Worm (Caenorhabditis elegans) whole organism, L2 larva: ENCODE measurements around the gene mxl-2.

ENCODE experiments used
- C34F6.9 ChIP-seq: fragments of 150-350 bp; optimal IDR thresholded peaks from 2 replicates; lab custom pipeline; 2014; ENCODE audit warnings: missing biosample characterization, missing genetic modification characterization
- F13H6.1 ChIP-seq: sonication (generic microtip); optimal IDR thresholded peaks from 2 replicates; lab custom pipeline; 2016; ENCODE audit warnings: missing genetic modification characterization, missing compliant biosample characterization
- Y55F3AM.14 ChIP-seq: fragments of 200-800 bp; sonication (Bioruptor generic); optimal IDR thresholded peaks from 2 replicates; lab custom pipeline; 2018; ENCODE audit warnings: mild to moderate bottlenecking, missing genetic modification characterization, missing compliant biosample characterization
- aly-2 ChIP-seq: fragments of 150-350 bp; optimal IDR thresholded peaks from 2 replicates; lab custom pipeline; 2014; ENCODE audit warnings: missing biosample characterization, missing genetic modification characterization
- ama-1 ChIP-seq: fragments of 150-350 bp; optimal IDR thresholded peaks from 2 replicates; lab custom pipeline; 2018; ENCODE audit warnings: inconsistent platforms
- blmp-1 ChIP-seq: sonication (generic microtip); optimal IDR thresholded peaks from 2 replicates; lab custom pipeline; 2017; ENCODE audit warnings: missing genetic modification characterization, mild to moderate bottlenecking, missing compliant biosample characterization, antibody characterized with exemption, moderate library complexity; ENCODE audit not compliant: insufficient read depth
- ceh-82 ChIP-seq: fragments of 150-350 bp; optimal IDR thresholded peaks from 2 replicates; lab custom pipeline; 2014; ENCODE audit warnings: missing biosample characterization, missing genetic modification characterization
- crh-2 ChIP-seq: sonication (generic microtip); optimal IDR thresholded peaks from 2 replicates; lab custom pipeline; 2017; ENCODE audit warnings: missing biosample characterization, missing genetic modification characterization
- dmd-4 ChIP-seq: sonication (generic microtip); optimal IDR thresholded peaks from 2 replicates; lab custom pipeline; 2017; ENCODE audit warnings: missing biosample characterization, missing genetic modification characterization
- egl-27 ChIP-seq: sonication (generic microtip); optimal IDR thresholded peaks from 3 replicates; lab custom pipeline; 2017; ENCODE audit warnings: missing biosample characterization, missing genetic modification reagents, missing genetic modification characterization
- elt-1 ChIP-seq: fragments of 150-350 bp; optimal IDR thresholded peaks from 2 replicates; lab custom pipeline; 2014; ENCODE audit warnings: missing biosample characterization, missing genetic modification characterization
- fos-1 ChIP-seq: fragments of 150-350 bp; optimal IDR thresholded peaks from 2 replicates; lab custom pipeline; 2014; ENCODE audit warnings: missing biosample characterization, missing genetic modification characterization
- gmeb-1 ChIP-seq: fragments of 150-350 bp; optimal IDR thresholded peaks from 2 replicates; lab custom pipeline; 2014; ENCODE audit warnings: missing biosample characterization, missing genetic modification characterization
- lin-13 ChIP-seq: fragments of 150-350 bp; optimal IDR thresholded peaks from 2 replicates; lab custom pipeline; 2014; ENCODE audit warnings: missing biosample characterization, missing genetic modification reagents, missing genetic modification characterization
- lsy-2 ChIP-seq, 2 experiments: fragments of 150-350 bp in 1 of 2; sonication (generic microtip) in 1 of 2; optimal IDR thresholded peaks; 2 replicates each; lab custom pipeline; 2014 to 2017; ENCODE audit warnings: missing biosample characterization in 2 of 2, missing genetic modification characterization in 2 of 2
- mab-5 ChIP-seq: fragments of 150-350 bp; optimal IDR thresholded peaks from 2 replicates; lab custom pipeline; 2014; ENCODE audit warnings: missing biosample characterization, missing genetic modification characterization
- mdl-1 ChIP-seq, 2 experiments: fragments of 150-350 bp in 1 of 2; sonication (generic microtip) in 1 of 2; optimal IDR thresholded peaks; 2 replicates each; lab custom pipeline; 2017; ENCODE audit warnings: missing biosample characterization in 2 of 2, missing genetic modification characterization in 2 of 2
- nhr-11 ChIP-seq: fragments of 150-350 bp; optimal IDR thresholded peaks from 2 replicates; lab custom pipeline; 2014; ENCODE audit warnings: missing biosample characterization, missing genetic modification characterization
- nhr-12 ChIP-seq: fragments of 150-350 bp; optimal IDR thresholded peaks from 2 replicates; lab custom pipeline; 2014; ENCODE audit warnings: missing biosample characterization, missing genetic modification characterization
- nhr-21 ChIP-seq: fragments of 150-350 bp; optimal IDR thresholded peaks from 2 replicates; lab custom pipeline; 2014; ENCODE audit warnings: missing biosample characterization, missing genetic modification characterization
- nhr-23 ChIP-seq: fragments of 150-350 bp; optimal IDR thresholded peaks from 2 replicates; lab custom pipeline; 2014; ENCODE audit warnings: missing biosample characterization, missing genetic modification reagents, missing genetic modification characterization
- nhr-237 ChIP-seq: fragments of 150-350 bp; optimal IDR thresholded peaks from 2 replicates; lab custom pipeline; 2014; ENCODE audit warnings: missing biosample characterization, missing genetic modification characterization
- nhr-6 ChIP-seq: fragments of 150-350 bp; optimal IDR thresholded peaks from 2 replicates; lab custom pipeline; 2014; ENCODE audit warnings: missing biosample characterization, missing genetic modification characterization
- peb-1 ChIP-seq: fragments of 150-350 bp; optimal IDR thresholded peaks from 2 replicates; lab custom pipeline; 2014; ENCODE audit warnings: missing biosample characterization, missing genetic modification characterization
- sem-4 ChIP-seq: fragments of 150-350 bp; optimal IDR thresholded peaks from 2 replicates; lab custom pipeline; 2014; ENCODE audit warnings: missing biosample characterization, missing genetic modification reagents, missing genetic modification characterization
- unc-39 ChIP-seq: fragments of 150-350 bp; optimal IDR thresholded peaks from 2 replicates; lab custom pipeline; 2014; ENCODE audit warnings: missing biosample characterization, missing genetic modification characterization
- unc-55 ChIP-seq: fragments of 150-350 bp; sonication (generic microtip); optimal IDR thresholded peaks from 3 replicates; lab custom pipeline; 2014; ENCODE audit warnings: missing biosample characterization, missing genetic modification reagents, missing genetic modification characterization
- unc-62 ChIP-seq: fragments of 150-350 bp; optimal IDR thresholded peaks from 2 replicates; lab custom pipeline; 2014; ENCODE audit warnings: missing biosample characterization, missing genetic modification reagents, missing genetic modification characterization
- ztf-1 ChIP-seq: fragments of 200-800 bp; sonication (Bioruptor generic); conservative IDR thresholded peaks from 2 replicates; pipeline ENCODE4 v1.3.6; 2022; ENCODE audit warnings: missing genetic modification characterization, missing compliant biosample characterization
- ztf-4 ChIP-seq: fragments of 150-350 bp; optimal IDR thresholded peaks from 2 replicates; lab custom pipeline; 2014; ENCODE audit warnings: missing biosample characterization, missing genetic modification characterization

The mxl-2 gene

ce11 chrIII:178126-178525 lies 9.8 kb downstream of the mxl-2 start:
- no peak for TF ChIP-seq Y55F3AM.14 (GFP tag; lab: Kevin White, UChicago)
- no peak for TF ChIP-seq unc-39 (tag; lab: Kevin White, UChicago)

DNA sequence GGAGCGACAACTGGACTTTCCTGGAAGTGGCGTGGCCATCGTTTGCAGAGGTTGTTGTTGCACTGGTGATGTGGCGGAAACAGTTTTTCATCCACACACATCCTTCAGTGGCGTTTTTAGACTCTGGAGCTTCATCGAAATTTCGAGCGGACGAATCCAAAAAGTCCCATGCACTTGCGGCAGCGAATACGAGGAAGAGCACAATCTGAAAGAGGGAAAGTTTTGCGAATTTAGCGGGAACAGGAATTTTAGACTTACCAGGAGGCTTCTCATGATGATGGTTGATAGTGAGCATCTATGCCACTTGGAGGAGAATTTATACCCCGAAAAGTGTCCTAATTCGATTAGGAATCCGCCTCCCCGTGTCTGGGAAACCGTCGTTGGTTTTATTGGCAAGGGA lies 10.2 kb downstream of the mxl-2 start, which contains the start of gene F40G9.14:
F40G9.14 (minus strand) TSS at position 101 of the 400 bp plus-strand sequence.
- TF ChIP-seq ztf-1 (GFP tag; lab: Robert Waterston, UW) (no peak), sem-4 (tag; lab: Kevin White, UChicago) (no peak), unc-39 (tag; lab: Kevin White, UChicago) (no peak), blmp-1 (tag; lab: Kevin White, UChicago) (no peak), nhr-237 (tag; lab: Kevin White, UChicago) (no peak), egl-27 (tag; lab: Kevin White, UChicago) (no peak), ztf-4 (no peak), ama-1 (lab: Kevin White, UChicago) (no peak), ceh-82 (tag; lab: Kevin White, UChicago) (no peak), dmd-4 (no peak), fos-1 (tag; lab: Kevin White, UChicago) (no peak), nhr-6 (no peak), nhr-23 (tag; lab: Kevin White, UChicago) (no peak), lin-13 (no peak), elt-1 (tag; lab: Kevin White, UChicago) (no peak)

DNA sequence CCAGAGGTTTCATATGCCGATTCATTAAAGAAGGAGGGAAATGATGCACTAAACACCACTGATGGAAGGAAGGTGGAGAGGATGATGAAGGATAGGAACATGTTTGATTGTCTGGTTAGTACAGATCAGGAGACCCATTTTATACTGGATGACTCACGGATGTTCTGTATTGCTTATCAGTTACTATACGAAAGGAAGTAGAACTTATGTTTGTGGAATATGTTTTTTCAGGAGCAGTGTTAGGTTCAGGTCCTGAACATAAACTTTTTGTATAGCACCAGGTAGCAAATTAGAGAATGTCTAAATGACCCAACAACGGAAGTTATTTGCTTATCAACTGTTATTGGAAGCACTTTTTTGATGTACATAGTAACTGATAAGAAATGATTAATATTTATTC lies 12.2 kb downstream of the mxl-2 start, which contains the start of gene clec-148:
clec-148 (minus strand) TSS at position 101 of the 400 bp plus-strand sequence.
- TF ChIP-seq fos-1 (tag; lab: Kevin White, UChicago) (peak; percentile 53), crh-2 (tag; lab: Kevin White, UChicago) (no peak), nhr-21 (tag; lab: Kevin White, UChicago) (no peak)

- TF ChIP-seq lsy-2 (tag; optimal IDR thresholded peaks at IDR 0.05; lab: Kevin White, UChicago) = no peak
- no peak for TF ChIP-seq elt-1 (tag; lab: Kevin White, UChicago)
- TF ChIP-seq peb-1 (tag; lab: Kevin White, UChicago) = no peak
Measured at ce11 chrIII:173501-173900, 14.4 kb downstream of the mxl-2 start, which contains the start of gene F40G9.19. Gene F40G9.19 (plus strand): TSS chrIII:173801.

ce11 chrIII:171617-172016 lies 16.3 kb downstream of the mxl-2 start, which contains the start of the genes F40G9.9 and F40G9.12:
Gene F40G9.9 (minus strand): TSS chrIII:171717.
Gene F40G9.12 (plus strand): TSS chrIII:171847.
- no peak for TF ChIP-seq unc-55 (GFP tag; lab: Kevin White, UChicago)
- TF ChIP-seq ztf-1 (GFP tag; lab: Robert Waterston, UW) = no peak
- no peak for TF ChIP-seq crh-2 (tag; lab: Kevin White, UChicago)
- TF ChIP-seq unc-62 (GFP tag; lab: Kevin White, UChicago) = no peak
- TF ChIP-seq C34F6.9 (tag; lab: Kevin White, UChicago) = no peak
- no peak for TF ChIP-seq F13H6.1 (tag; lab: Kevin White, UChicago)
- no peak for TF ChIP-seq ztf-4
- TF ChIP-seq nhr-6 = no peak
- no peak for TF ChIP-seq nhr-11
- TF ChIP-seq mab-5 (tag; lab: Kevin White, UChicago) = no peak
- TF ChIP-seq mdl-1 (tag; optimal IDR thresholded peaks at IDR 0.05; lab: Kevin White, UChicago) = no peak
- TF ChIP-seq fos-1 (tag; lab: Kevin White, UChicago) = no peak

DNA sequence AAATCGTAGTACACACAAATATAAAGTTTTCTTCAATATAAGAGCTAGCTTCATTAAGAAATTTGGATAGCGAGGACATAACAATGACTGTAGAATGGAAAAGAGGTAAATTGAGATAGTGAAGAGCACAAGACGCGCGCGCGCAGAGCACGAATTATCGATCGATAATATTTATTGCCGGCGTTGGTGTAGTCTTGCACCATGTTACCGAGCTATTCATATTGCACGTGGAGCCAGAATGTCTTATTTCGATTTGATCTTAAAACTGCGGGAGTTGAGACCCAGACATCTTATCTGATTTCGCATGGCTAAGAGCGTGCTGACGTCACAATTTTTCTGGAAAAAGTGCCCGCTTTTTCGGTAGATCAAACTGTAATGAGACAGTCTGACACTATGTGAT lies 18.5 kb downstream of the mxl-2 start, which contains the start of gene F40G9.18:
F40G9.18 (minus strand) TSS at position 101 of the 400 bp plus-strand sequence.
- TF ChIP-seq gmeb-1 (tag; lab: Kevin White, UChicago) = no peak
- no peak for TF ChIP-seq unc-62 (GFP tag; lab: Kevin White, UChicago)
- TF ChIP-seq dmd-4 = no peak
- TF ChIP-seq egl-27 (tag; lab: Kevin White, UChicago) = no peak
- TF ChIP-seq aly-2 (tag; lab: Kevin White, UChicago) = no peak
- no peak for TF ChIP-seq lsy-2 (tag; optimal IDR thresholded peaks at IDR 0.05; lab: Kevin White, UChicago)
- TF ChIP-seq nhr-12 (tag; lab: Kevin White, UChicago) = no peak
- no peak for TF ChIP-seq nhr-21 (tag; lab: Kevin White, UChicago)
